Fruit fly (Drosophila melanogaster) whole organism, embryonic: Measurements from ENCODE around the gene DCTN5-p25.
A peak's percentile ranks its signal among the peaks of the same experiment; 100 is the strongest.

Experiments used
- B-H1 ChIP-seq: fragments of 200-800 bp; sonication (Bioruptor generic); IDR thresholded peaks from 3 replicates; pipeline ENCODE4 v1.3.6; 2022; ENCODE audit warnings: missing biosample characterization, missing genetic modification characterization
- B-H2 ChIP-seq: fragments of 200-800 bp; sonication (Bioruptor generic); optimal IDR thresholded peaks from 2 replicates; lab custom pipeline; 2018; ENCODE audit warnings: missing biosample characterization, mild to moderate bottlenecking, missing genetic modification characterization
- BEAF-32 ChIP-seq: fragments of 200-800 bp; sonication (Bioruptor generic); optimal IDR thresholded peaks from 3 replicates; lab custom pipeline; 2017; ENCODE audit warnings: missing biosample characterization, missing genetic modification characterization, mild to moderate bottlenecking, moderate library complexity, missing genetic modification reagents
- CG10543 ChIP-seq: fragments of 200-800 bp; sonication (Bioruptor generic); optimal IDR thresholded peaks from 3 replicates; lab custom pipeline; 2017; ENCODE audit warnings: missing biosample characterization, mild to moderate bottlenecking, missing genetic modification characterization, moderate library complexity
- CG11696 ChIP-seq: fragments of 200-800 bp; sonication (Bioruptor generic); IDR thresholded peaks from 2 replicates; pipeline ENCODE4 v1.3.6; 2022; ENCODE audit warnings: missing biosample characterization, missing genetic modification characterization
- CG12219 ChIP-seq: fragments of 200-800 bp; sonication (Bioruptor generic); optimal IDR thresholded peaks from 3 replicates; lab custom pipeline; 2018; ENCODE audit warnings: missing biosample characterization, mild to moderate bottlenecking, missing genetic modification characterization
- CG12659 ChIP-seq: fragments of 200-800 bp; sonication (Bioruptor generic); optimal IDR thresholded peaks from 3 replicates; lab custom pipeline; 2017; ENCODE audit warnings: mild to moderate bottlenecking, missing biosample characterization, missing genetic modification reagents, missing genetic modification characterization
- CG12942 ChIP-seq: fragments of 200-800 bp; sonication (Bioruptor generic); optimal IDR thresholded peaks from 3 replicates; lab custom pipeline; 2016; ENCODE audit warnings: missing biosample characterization, missing genetic modification characterization
- CG13287 ChIP-seq: fragments of 200-800 bp; sonication (Bioruptor generic); IDR thresholded peaks from 2 replicates; pipeline ENCODE4 v1.3.6; 2022; ENCODE audit warnings: missing biosample characterization, missing genetic modification characterization; ENCODE audit not compliant: partially characterized antibody
- CG13894 ChIP-seq: fragments of 200-800 bp; sonication (Bioruptor generic); optimal IDR thresholded peaks from 3 replicates; lab custom pipeline; 2018; ENCODE audit warnings: missing biosample characterization, mild to moderate bottlenecking, missing genetic modification characterization, moderate library complexity
- CG16813 ChIP-seq: fragments of 200-800 bp; sonication (Bioruptor generic); IDR thresholded peaks from 3 replicates; pipeline ENCODE4 v1.3.6; 2022; ENCODE audit warnings: missing biosample characterization, missing genetic modification characterization; ENCODE audit not compliant: partially characterized antibody
- CG17568 ChIP-seq: fragments of 200-800 bp; sonication (Bioruptor generic); optimal IDR thresholded peaks from 2 replicates; lab custom pipeline; 2018; ENCODE audit warnings: missing biosample characterization, mild to moderate bottlenecking, missing genetic modification characterization, moderate library complexity
- CG2120 ChIP-seq: fragments of 200-800 bp; sonication (Bioruptor generic); optimal IDR thresholded peaks from 3 replicates; lab custom pipeline; 2016; ENCODE audit warnings: missing biosample characterization, missing genetic modification characterization
- CG2712 ChIP-seq: fragments of 200-800 bp; optimal IDR thresholded peaks from 3 replicates; lab custom pipeline; 2019; ENCODE audit warnings: missing biosample characterization, mild to moderate bottlenecking, missing genetic modification characterization, moderate library complexity
- CG30403 ChIP-seq: fragments of 200-800 bp; sonication (Bioruptor generic); optimal IDR thresholded peaks from 3 replicates; lab custom pipeline; 2016; ENCODE audit warnings: missing biosample characterization, missing genetic modification characterization
- CG31365 ChIP-seq: fragments of 200-800 bp; sonication (Bioruptor generic); optimal IDR thresholded peaks from 2 replicates; lab custom pipeline; 2018; ENCODE audit warnings: missing biosample characterization, mild to moderate bottlenecking, missing genetic modification characterization
- CG34224 ChIP-seq: fragments of 200-800 bp; sonication (Bioruptor generic); IDR thresholded peaks from 3 replicates; pipeline ENCODE4 v1.3.6; 2022; ENCODE audit warnings: missing biosample characterization, missing genetic modification characterization; ENCODE audit not compliant: partially characterized antibody
- CG34376 ChIP-seq: fragments of 200-800 bp; sonication (Bioruptor generic); optimal IDR thresholded peaks from 2 replicates; lab custom pipeline; 2018; ENCODE audit warnings: missing biosample characterization, mild to moderate bottlenecking, missing genetic modification characterization
- CG4360 ChIP-seq: fragments of 200-800 bp; sonication (Bioruptor generic); IDR thresholded peaks from 2 replicates; pipeline ENCODE4 v1.3.6; 2022; ENCODE audit warnings: missing biosample characterization, missing genetic modification characterization
- CG4617 ChIP-seq: fragments of 200-800 bp; sonication (Bioruptor generic); optimal IDR thresholded peaks from 3 replicates; lab custom pipeline; 2016; ENCODE audit warnings: missing biosample characterization, missing genetic modification characterization, borderline replicate concordance
- CG6689 ChIP-seq: fragments of 200-800 bp; sonication (Bioruptor generic); IDR thresholded peaks from 2 replicates; pipeline ENCODE4 v1.3.6; 2022; ENCODE audit warnings: missing biosample characterization, missing genetic modification characterization
- CG7372 ChIP-seq: fragments of 200-800 bp; sonication (Bioruptor generic); IDR thresholded peaks from 2 replicates; pipeline ENCODE4 v1.3.6; 2022; ENCODE audit warnings: missing biosample characterization, missing genetic modification characterization
- CG7963 ChIP-seq: fragments of 200-800 bp; sonication (Bioruptor generic); IDR thresholded peaks from 3 replicates; pipeline ENCODE4 v1.3.6; 2022; ENCODE audit warnings: missing biosample characterization, missing genetic modification characterization; ENCODE audit not compliant: partially characterized antibody
- CG8290 ChIP-seq, 3 experiments: fragments of 200-800 bp; sonication (Bioruptor generic); optimal IDR thresholded peaks; 2 replicates each; lab custom pipeline; 2016 to 2019; ENCODE audit warnings: missing biosample characterization in 3 of 3, missing genetic modification characterization in 3 of 3, mild to moderate bottlenecking in 2 of 3, moderate library complexity in 1 of 3
- CG9817 ChIP-seq: fragments of 200-800 bp; sonication (Bioruptor generic); optimal IDR thresholded peaks from 2 replicates; lab custom pipeline; 2018; ENCODE audit warnings: missing biosample characterization, mild to moderate bottlenecking, missing genetic modification characterization, moderate library complexity
- Dip2 ChIP-seq: fragments of 200-800 bp; sonication (Bioruptor generic); IDR thresholded peaks from 2 replicates; pipeline ENCODE4 v1.3.6; 2022; ENCODE audit warnings: missing biosample characterization, missing genetic modification characterization
- Doc3 ChIP-seq: fragments of 200-800 bp; sonication (Bioruptor generic); IDR thresholded peaks from 3 replicates; pipeline ENCODE4 v1.3.6; 2022; ENCODE audit warnings: missing biosample characterization, missing genetic modification characterization; ENCODE audit not compliant: partially characterized antibody
- Dp ChIP-seq: fragments of 200-800 bp; sonication (Bioruptor generic); optimal IDR thresholded peaks from 2 replicates; lab custom pipeline; 2018; ENCODE audit warnings: missing biosample characterization, mild to moderate bottlenecking, missing genetic modification characterization, moderate library complexity
- Mad ChIP-seq: fragments of 200-800 bp; sonication (Bioruptor generic); optimal IDR thresholded peaks from 2 replicates; lab custom pipeline; 2016; ENCODE audit warnings: missing biosample characterization, missing genetic modification characterization
- Nf-YA ChIP-seq: fragments of 200-800 bp; sonication (Bioruptor generic); IDR thresholded peaks from 2 replicates; pipeline ENCODE4 v1.3.6; 2022; ENCODE audit warnings: missing biosample characterization, missing genetic modification characterization
- Sin3A ChIP-seq: fragments of >200 bp; optimal IDR thresholded peaks from 2 replicates; lab custom pipeline; 2018
- al ChIP-seq: fragments of 200-800 bp; sonication (Bioruptor generic); IDR thresholded peaks from 2 replicates; pipeline ENCODE4 v1.3.6; 2022; ENCODE audit warnings: missing biosample characterization, missing genetic modification characterization
- ara ChIP-seq: fragments of 200-800 bp; sonication (Bioruptor generic); IDR thresholded peaks from 2 replicates; pipeline ENCODE4 v1.3.6; 2022; ENCODE audit warnings: missing biosample characterization, missing genetic modification characterization
- bbx ChIP-seq: fragments of 200-800 bp; sonication (Bioruptor generic); IDR thresholded peaks from 2 replicates; pipeline ENCODE4 v1.3.6; 2022; ENCODE audit warnings: missing biosample characterization, missing genetic modification characterization; ENCODE audit not compliant: partially characterized antibody
- bowl ChIP-seq: fragments of 200-800 bp; sonication (Bioruptor generic); IDR thresholded peaks from 2 replicates; pipeline ENCODE4 v1.3.6; 2022; ENCODE audit warnings: missing biosample characterization, missing genetic modification characterization
- eve ChIP-seq, 2 experiments: fragments of >200 bp; optimal IDR thresholded peaks; 2 replicates each; lab custom pipeline; 2017; ENCODE audit warnings: missing biosample characterization in 2 of 2, missing genetic modification characterization in 2 of 2
- hbn ChIP-seq: fragments of 200-800 bp; sonication (Bioruptor generic); IDR thresholded peaks from 2 replicates; pipeline ENCODE4 v1.3.6; 2022; ENCODE audit warnings: missing biosample characterization, missing genetic modification characterization; ENCODE audit not compliant: partially characterized antibody
- lilli ChIP-seq: fragments of 200-800 bp; sonication (Bioruptor generic); optimal IDR thresholded peaks from 3 replicates; lab custom pipeline; 2016; ENCODE audit warnings: missing biosample characterization, missing genetic modification characterization
- lmd ChIP-seq: fragments of 200-800 bp; sonication (Bioruptor generic); IDR thresholded peaks from 2 replicates; pipeline ENCODE4 v1.3.6; 2022; ENCODE audit warnings: missing biosample characterization, missing genetic modification characterization
- luna ChIP-seq: fragments of 200-800 bp; sonication (Bioruptor generic); optimal IDR thresholded peaks from 2 replicates; lab custom pipeline; 2016; ENCODE audit warnings: missing biosample characterization, missing genetic modification characterization
- mam ChIP-seq: fragments of 200-800 bp; sonication (Bioruptor generic); optimal IDR thresholded peaks from 3 replicates; lab custom pipeline; 2016; ENCODE audit warnings: missing biosample characterization, missing genetic modification characterization
- nmo ChIP-seq: fragments of 200-800 bp; sonication (Bioruptor generic); optimal IDR thresholded peaks from 2 replicates; lab custom pipeline; 2018; ENCODE audit warnings: missing biosample characterization, mild to moderate bottlenecking, missing genetic modification characterization, moderate library complexity
- prd ChIP-seq, 3 experiments: fragments of >200 bp in 2 of 3; fragments of 200-800 bp in 1 of 3; sonication (Bioruptor generic) in 1 of 3; optimal IDR thresholded peaks in 2 of 3; IDR thresholded peaks in 1 of 3; 2 replicates in 2 of 3; 3 replicates in 1 of 3; pipeline versions ENCODE4 v1.3.6 to Lab custom; 2017 to 2022; ENCODE audit warnings: missing biosample characterization in 1 of 3, missing genetic modification characterization in 1 of 3
- ranshi ChIP-seq: fragments of 200-800 bp; sonication (Bioruptor generic); IDR thresholded peaks from 2 replicates; pipeline ENCODE4 v1.3.6; 2022; ENCODE audit warnings: missing biosample characterization, missing genetic modification characterization
- shn ChIP-seq: fragments of 200-800 bp; sonication (Bioruptor generic); optimal IDR thresholded peaks from 3 replicates; lab custom pipeline; 2016; ENCODE audit warnings: missing biosample characterization, missing genetic modification characterization
- slbo ChIP-seq: fragments of 200-800 bp; sonication (Bioruptor generic); IDR thresholded peaks from 2 replicates; pipeline ENCODE4 v1.3.6; 2022; ENCODE audit warnings: missing biosample characterization, missing genetic modification characterization
- unpg ChIP-seq: fragments of 200-800 bp; sonication (Bioruptor generic); optimal IDR thresholded peaks from 3 replicates; lab custom pipeline; 2018; ENCODE audit warnings: missing biosample characterization, mild to moderate bottlenecking, missing genetic modification characterization, moderate library complexity
- zen ChIP-seq: fragments of 200-800 bp; sonication (Bioruptor generic); optimal IDR thresholded peaks from 3 replicates; lab custom pipeline; 2018; ENCODE audit warnings: missing biosample characterization, mild to moderate bottlenecking, missing genetic modification characterization, moderate library complexity
- zfh2 ChIP-seq: fragments of 200-800 bp; sonication (Bioruptor generic); optimal IDR thresholded peaks from 2 replicates; lab custom pipeline; 2016; ENCODE audit warnings: missing biosample characterization, missing genetic modification characterization

The DCTN5-p25 gene

DNA sequence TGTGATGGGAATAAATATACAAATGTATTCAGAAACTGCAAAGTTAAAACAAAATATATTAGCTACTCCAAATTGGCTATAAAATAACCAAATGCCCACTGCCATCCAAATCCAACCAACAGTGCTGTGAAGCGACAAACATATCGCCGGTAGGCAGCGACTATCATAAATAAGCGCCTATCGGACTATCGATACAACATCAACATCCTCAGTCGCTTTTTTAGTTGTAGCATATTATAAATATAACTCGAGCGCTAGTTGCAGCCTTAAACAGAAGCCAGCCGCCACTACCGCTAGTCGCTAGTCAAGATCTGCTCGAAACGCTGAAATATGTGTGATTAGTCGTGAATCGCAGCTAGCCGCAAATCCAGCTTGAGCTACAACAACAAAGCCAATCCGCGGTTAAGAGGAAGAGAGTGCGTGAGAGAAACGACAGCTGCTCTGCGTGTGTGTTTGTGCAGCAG, 33.8 kb downstream of the DCTN5-p25 start (continued):
- peak; percentile 91 for TF ChIP-seq CG7963 (GFP tag; lab: Robert Waterston, UW)
- peak; percentile 61 for TF ChIP-seq CG9817
- TF ChIP-seq CG34224: peak; percentile 75
- peak; percentile 8 for TF ChIP-seq CG34376 (GFP tag; lab: Kevin White, UChicago)
- TF ChIP-seq CG17568 (GFP tag; lab: Kevin White, UChicago): no peak
- TF ChIP-seq CG2120 (GFP tag; lab: Kevin White, UChicago): peak; percentile 60
- peak; percentile 60 for TF ChIP-seq CG12659 (GFP tag; lab: Kevin White, UChicago)
- peak; percentile 17 for TF ChIP-seq CG30403
- TF ChIP-seq Dp (GFP tag; lab: Kevin White, UChicago): peak; percentile 25
- 0 out of 2 replicates have a peak, but pooled peaks have one; percentile 47 for TF ChIP-seq ranshi (GFP tag; lab: Robert Waterston, UW)
- peak; percentile 28 for TF ChIP-seq CG31365
- TF ChIP-seq bowl (GFP tag; lab: Robert Waterston, UW): no peak
- TF ChIP-seq ara: no peak; the same call in 1 of the 2 replicates
- TF ChIP-seq lmd (GFP tag; lab: Robert Waterston, UW): peak; percentile 22; the same call in 1 of the 2 replicates
- TF ChIP-seq unpg (GFP tag; lab: Kevin White, UChicago): no peak
- TF ChIP-seq CG13894: no peak
- peak; percentile 46 for TF ChIP-seq mam (GFP tag; lab: Kevin White, UChicago)
- TF ChIP-seq luna (GFP tag; lab: Kevin White, UChicago): no peak
- peak; percentile 65 for TF ChIP-seq hbn (GFP tag; lab: Robert Waterston, UW)
- TF ChIP-seq zfh2: peak; percentile 67
- TF ChIP-seq CG10543 (GFP tag; lab: Kevin White, UChicago): peak; percentile 9
- no peak for TF ChIP-seq CG12219
- TF ChIP-seq CG4360: peak; percentile 92
- TF ChIP-seq Sin3A (lab: Kevin White, UChicago): peak; percentile 77
- TF ChIP-seq slbo (GFP tag; lab: Robert Waterston, UW): peak; percentile 79
- peak; percentile 44 for TF ChIP-seq lilli (GFP tag; lab: Kevin White, UChicago)
- TF ChIP-seq Mad: no peak
- no peak for TF ChIP-seq CG6689 (GFP tag; lab: Robert Waterston, UW)
- no peak for TF ChIP-seq CG12942 (GFP tag; lab: Kevin White, UChicago)
- no peak for TF ChIP-seq CG2712 (tag; lab: Kevin White, UChicago)
- peak; percentile 81 for TF ChIP-seq CG13287 (GFP tag; lab: Robert Waterston, UW)
- peak; percentile 92 for TF ChIP-seq CG16813 (GFP tag; lab: Robert Waterston, UW)
- peak; percentile 79 for TF ChIP-seq B-H2 (GFP tag; lab: Kevin White, UChicago)
- TF ChIP-seq Dip2 (GFP tag; lab: Robert Waterston, UW): no peak
- peak; percentile 36 for TF ChIP-seq CG4617 (GFP tag; lab: Kevin White, UChicago)
- peak; percentile 87 for TF ChIP-seq BEAF-32 (GFP tag; lab: Kevin White, UChicago)
- peak; percentile 41 for TF ChIP-seq nmo (GFP tag; lab: Kevin White, UChicago)
- no peak for TF ChIP-seq CG11696 (GFP tag; lab: Robert Waterston, UW)
- peak; percentile 19; the same call in 1 of the 2 replicates for TF ChIP-seq CG7372 (GFP tag; lab: Robert Waterston, UW)
- peak; percentile 39 for TF ChIP-seq zen (tag; lab: Kevin White, UChicago)
- no peak for TF ChIP-seq prd (optimal IDR thresholded peaks at IDR 0.05; lab: Kevin White, UChicago)
- peak; percentile 48; the same call in 1 of the 3 replicates for TF ChIP-seq prd (GFP tag; IDR thresholded peaks at IDR 0.05; lab: Robert Waterston, UW)
- TF ChIP-seq bbx: peak; percentile 91
- TF ChIP-seq CG8290 (GFP tag; optimal IDR thresholded peaks at IDR 0.05; lab: Kevin White, UChicago): peak; percentile 17
- no peak for TF ChIP-seq CG8290 (tag; optimal IDR thresholded peaks at IDR 0.05; lab: Kevin White, UChicago)
- TF ChIP-seq shn (GFP tag; lab: Kevin White, UChicago): peak; percentile 39
- no peak for TF ChIP-seq B-H1 (GFP tag; lab: Robert Waterston, UW)
- no peak for TF ChIP-seq Nf-YA (GFP tag; lab: Robert Waterston, UW)
- no peak for TF ChIP-seq eve (GFP tag; optimal IDR thresholded peaks at IDR 0.05; lab: Kevin White, UChicago)
- TF ChIP-seq Doc3 (GFP tag; lab: Robert Waterston, UW): peak; percentile 74
- 0 out of 2 replicates have a peak, but pooled peaks have one; percentile 12 for TF ChIP-seq al (GFP tag; lab: Robert Waterston, UW)
